Fruit fly (Drosophila melanogaster): ENCODE data around the gene CG9630.

CG9630 gene

DNA sequence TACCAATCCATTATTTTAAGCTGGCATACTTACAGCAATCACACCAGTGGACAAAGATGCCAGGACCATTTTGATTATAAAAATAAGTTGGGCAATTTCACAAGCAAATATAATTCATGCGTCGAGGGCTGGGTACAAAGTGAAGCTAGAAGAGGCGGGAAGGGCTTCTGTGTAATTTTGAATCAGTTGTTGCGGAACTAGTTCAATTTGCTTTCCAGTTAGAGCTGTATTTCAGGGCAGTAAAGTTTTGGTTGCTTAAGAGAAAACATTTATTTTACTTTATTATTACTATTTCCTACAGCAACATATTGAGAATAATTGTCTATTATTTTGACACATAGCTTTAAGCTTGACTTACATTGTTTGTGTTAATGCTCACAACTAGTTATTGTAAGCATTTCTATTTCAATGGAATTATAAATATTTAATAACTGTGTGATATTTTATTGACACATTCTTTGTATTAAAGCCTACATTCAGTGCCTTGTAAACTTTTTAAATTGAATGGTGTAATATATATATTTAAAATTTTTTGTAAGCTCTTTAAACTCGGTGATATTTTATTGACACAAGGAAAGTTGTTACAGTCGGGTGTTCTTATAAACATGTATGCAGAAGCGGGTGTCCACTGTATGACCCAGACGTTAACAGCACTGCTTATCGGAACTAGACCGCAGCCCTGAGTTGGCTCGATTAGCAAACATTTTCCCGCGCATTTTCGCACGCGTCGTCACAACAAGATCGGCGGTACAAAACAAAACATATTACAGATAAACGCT lies 5.2 kb downstream of the CG9630 start, which contains the start of the genes RPA1 and Mcm2 (continued):
- TF ChIP-seq dac (GFP tag; optimal IDR thresholded peaks at IDR 0.05) (no peak), CG31627 (GFP tag; optimal IDR thresholded peaks at IDR 0.05) (peak; percentile 87), esn (GFP tag; optimal IDR thresholded peaks at IDR 0.05) (peak; percentile 85), Met (GFP tag; optimal IDR thresholded peaks at IDR 0.05) (peak; percentile 75), CG11294 (GFP tag; IDR thresholded peaks at IDR 0.05) (peak; percentile 76), CG11762 (GFP tag; optimal IDR thresholded peaks at IDR 0.05; ENCODE audit: insufficient read depth) (peak; percentile 69), Lpt (GFP tag; optimal IDR thresholded peaks at IDR 0.05) (peak; percentile 75), cyc (GFP tag; optimal IDR thresholded peaks at IDR 0.05) (peak; percentile 79), pdm3 (GFP tag; optimal IDR thresholded peaks at IDR 0.05) (no peak), Eip93F (GFP tag; optimal IDR thresholded peaks at IDR 0.05) (peak; percentile 36), fkh (GFP tag; optimal IDR thresholded peaks at IDR 0.05) (peak; percentile 87), spab (GFP tag; optimal IDR thresholded peaks at IDR 0.05) (peak; percentile 61), topi (GFP tag; optimal IDR thresholded peaks at IDR 0.05) (peak; percentile 67), Gug (GFP tag; IDR thresholded peaks at IDR 0.05) (peak; percentile 67), CG8632 (GFP tag; optimal IDR thresholded peaks at IDR 0.05) (peak; percentile 67), CG6276 (GFP tag; optimal IDR thresholded peaks at IDR 0.05) (no peak), CG3919 (GFP tag; optimal IDR thresholded peaks at IDR 0.05) (peak; percentile 83), OdsH (GFP tag; optimal IDR thresholded peaks at IDR 0.05) (peak; percentile 86), vri (GFP tag; optimal IDR thresholded peaks at IDR 0.05) (no peak), Ets21C (GFP tag; optimal IDR thresholded peaks at IDR 0.05) (peak; percentile 78), Hr39 (GFP tag; optimal IDR thresholded peaks at IDR 0.05) (peak; percentile 79), CG15336 (GFP tag; IDR thresholded peaks at IDR 0.05) (peak; percentile 76), Sox14 (GFP tag; optimal IDR thresholded peaks at IDR 0.05) (peak; percentile 66), Smox (GFP tag; optimal IDR thresholded peaks at IDR 0.05) (peak; percentile 80), CG4318 (GFP tag; optimal IDR thresholded peaks at IDR 0.05) (no peak), Sox15 (GFP tag; optimal IDR thresholded peaks at IDR 0.05) (peak; percentile 85)

DNA sequence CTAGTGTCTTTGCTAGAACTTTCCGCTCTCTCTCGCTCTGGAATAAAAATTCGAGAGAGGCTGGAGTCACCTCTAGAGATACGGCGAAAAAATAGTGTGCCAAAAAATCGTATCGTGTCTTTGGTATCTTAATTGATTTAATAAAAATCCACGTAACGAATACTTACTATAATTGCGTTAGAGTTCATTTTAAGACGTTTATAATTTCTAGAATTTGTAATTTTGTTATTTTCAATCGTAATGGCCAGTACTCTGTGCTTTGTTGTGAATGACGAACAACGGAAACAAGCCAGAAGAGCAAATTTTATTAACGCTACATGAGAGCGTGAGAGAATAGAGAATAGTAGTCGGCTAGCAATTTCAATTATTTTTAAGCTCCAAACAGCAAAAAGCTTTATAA lies 8.1 kb downstream of the CG9630 start:
- no peak for TF ChIP-seq Eip93F (GFP tag; optimal IDR thresholded peaks at IDR 0.05)
- no peak for TF ChIP-seq Sox14 (GFP tag; optimal IDR thresholded peaks at IDR 0.05)
- no peak for TF ChIP-seq CG4318 (GFP tag; optimal IDR thresholded peaks at IDR 0.05)
- no peak for TF ChIP-seq CG8119 (GFP tag; IDR thresholded peaks at IDR 0.05)
- no peak for TF ChIP-seq CG32006 (GFP tag; optimal IDR thresholded peaks at IDR 0.05)
- no peak for TF ChIP-seq achi (GFP tag; optimal IDR thresholded peaks at IDR 0.05)
- no peak for TF ChIP-seq CG10669 (GFP tag; optimal IDR thresholded peaks at IDR 0.05)

DNA sequence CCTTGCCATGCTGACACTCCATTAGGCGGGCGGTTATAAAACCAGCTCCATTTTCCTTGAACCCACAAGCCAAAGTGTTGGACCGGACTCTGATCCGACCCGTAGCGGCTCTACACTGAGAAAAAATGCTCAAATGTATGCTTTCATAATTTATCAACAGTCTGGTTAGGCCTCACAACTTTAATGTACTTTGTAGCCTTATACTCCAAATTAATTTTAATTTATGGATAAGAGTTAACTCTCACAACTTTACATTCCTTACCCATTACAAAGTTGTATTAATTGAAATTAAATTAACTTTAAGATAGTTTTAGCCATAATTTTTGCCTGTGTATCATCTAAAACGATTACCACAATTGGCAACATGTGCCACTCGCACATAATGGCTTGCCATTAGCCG lies 13.7 kb downstream of the CG9630 start:
- peak; percentile 84 for TF ChIP-seq CG8119 (GFP tag; IDR thresholded peaks at IDR 0.05)
- no peak for TF ChIP-seq Eip93F (GFP tag; optimal IDR thresholded peaks at IDR 0.05)
- TF ChIP-seq CG9139 (GFP tag; optimal IDR thresholded peaks at IDR 0.05), result no peak
- TF ChIP-seq CG3032 (tag; optimal IDR thresholded peaks at IDR 0.05), result no peak
- no peak for TF ChIP-seq CG16779 (tag; optimal IDR thresholded peaks at IDR 0.05)
- peak; percentile 58 for TF ChIP-seq CG4318 (GFP tag; optimal IDR thresholded peaks at IDR 0.05)
- TF ChIP-seq eg (GFP tag; IDR thresholded peaks at IDR 0.05), result no peak; the same call in 1 of the 3 replicates
- TF ChIP-seq esn (GFP tag; optimal IDR thresholded peaks at IDR 0.05), result no peak
- TF ChIP-seq Eip78C (GFP tag), result peak; percentile 70
- TF ChIP-seq CG11294 (GFP tag; IDR thresholded peaks at IDR 0.05), result peak; percentile 20; the same call in 1 of the 2 replicates
- peak; percentile 77 for TF ChIP-seq CG32006 (GFP tag; optimal IDR thresholded peaks at IDR 0.05)
- TF ChIP-seq Hr39 (GFP tag; optimal IDR thresholded peaks at IDR 0.05), result no peak
- TF ChIP-seq dsx (GFP tag; optimal IDR thresholded peaks at IDR 0.05; ENCODE audit: poor library complexity, severe bottlenecking), result no peak
- no peak for TF ChIP-seq net (GFP tag; optimal IDR thresholded peaks at IDR 0.05)
- no peak for TF ChIP-seq Sox15 (GFP tag; optimal IDR thresholded peaks at IDR 0.05)
- TF ChIP-seq Lpt (GFP tag; optimal IDR thresholded peaks at IDR 0.05), result peak; percentile 58
- TF ChIP-seq Hr4 (GFP tag; optimal IDR thresholded peaks at IDR 0.05), result peak; percentile 73
- TF ChIP-seq CG15336 (GFP tag; IDR thresholded peaks at IDR 0.05), result peak; percentile 86
- no peak for TF ChIP-seq CG6854 (GFP tag; optimal IDR thresholded peaks at IDR 0.05)
- no peak for TF ChIP-seq CG8319 (GFP tag; optimal IDR thresholded peaks at IDR 0.05)
- TF ChIP-seq salr (GFP tag; optimal IDR thresholded peaks at IDR 0.05), result peak in 1 of 2 experiments; percentile 30
- TF ChIP-seq fd59A (GFP tag; optimal IDR thresholded peaks at IDR 0.05), result no peak
- TF ChIP-seq CG6276 (GFP tag; optimal IDR thresholded peaks at IDR 0.05), result peak; percentile 71
- no peak for TF ChIP-seq cyc (GFP tag; optimal IDR thresholded peaks at IDR 0.05)
- TF ChIP-seq topi (GFP tag; optimal IDR thresholded peaks at IDR 0.05), result no peak
- no peak for TF ChIP-seq CG6792 (GFP tag; optimal IDR thresholded peaks at IDR 0.05)
- TF ChIP-seq vri (GFP tag; optimal IDR thresholded peaks at IDR 0.05), result no peak
- no peak for TF ChIP-seq CG6808 (GFP tag; optimal IDR thresholded peaks at IDR 0.05)
- no peak for TF ChIP-seq CG10631 (GFP tag; optimal IDR thresholded peaks at IDR 0.05)
- no peak for TF ChIP-seq Ets21C (GFP tag; optimal IDR thresholded peaks at IDR 0.05)
